Worm (Caenorhabditis elegans) whole organism, mixed stage, embryonic: Measurements from ENCODE around the gene Y11D7A.9.
"Not testable (repeated sequence)": the region's sequence is repeated elsewhere in the genome, so short reads cannot be mapped to it uniquely, and the experiment has no call there.

Experiments used
- M03D4.4 ChIP-seq: sonication (generic microtip); optimal IDR thresholded peaks from 2 replicates; lab custom pipeline; 2017; ENCODE audit warnings: mild to moderate bottlenecking, missing genetic modification characterization, missing compliant biosample characterization
- ceh-39 ChIP-seq: fragments of 150-350 bp; optimal IDR thresholded peaks from 2 replicates; lab custom pipeline; 2014; ENCODE audit warnings: missing biosample characterization, missing genetic modification characterization
- ceh-43 ChIP-seq: fragments of 200-800 bp; sonication (Bioruptor generic); optimal IDR thresholded peaks from 2 replicates; lab custom pipeline; 2018; ENCODE audit warnings: mild to moderate bottlenecking, missing genetic modification characterization, moderate library complexity, missing compliant biosample characterization
- ceh-83 ChIP-seq: fragments of 200-800 bp; sonication (Bioruptor generic); optimal IDR thresholded peaks from 2 replicates; lab custom pipeline; 2018; ENCODE audit warnings: mild to moderate bottlenecking, missing genetic modification characterization, missing compliant biosample characterization
- cnd-1 ChIP-seq: fragments of 200-800 bp; sonication (Bioruptor generic); optimal IDR thresholded peaks from 2 replicates; lab custom pipeline; 2018; ENCODE audit warnings: mild to moderate bottlenecking, missing genetic modification characterization, missing compliant biosample characterization
- drap-1 ChIP-seq: fragments of 200-800 bp; sonication (Bioruptor generic); optimal IDR thresholded peaks from 3 replicates; lab custom pipeline; 2018; ENCODE audit warnings: mild to moderate bottlenecking, missing genetic modification characterization, missing compliant biosample characterization
- elt-1 ChIP-seq: sonication (generic microtip); optimal IDR thresholded peaks from 2 replicates; lab custom pipeline; 2017; ENCODE audit warnings: missing genetic modification characterization, mild to moderate bottlenecking, missing compliant biosample characterization, antibody characterized with exemption, moderate library complexity, borderline replicate concordance; ENCODE audit not compliant: insufficient read depth
- elt-3 ChIP-seq: fragments of 150-350 bp; optimal IDR thresholded peaks from 2 replicates; lab custom pipeline; 2014; ENCODE audit warnings: missing biosample characterization, missing genetic modification characterization
- flh-1 ChIP-seq: fragments of 200-800 bp; sonication (Bioruptor generic); optimal IDR thresholded peaks from 2 replicates; lab custom pipeline; 2018; ENCODE audit warnings: mild to moderate bottlenecking, missing genetic modification characterization, moderate library complexity, missing compliant biosample characterization
- ham-2 ChIP-seq: fragments of 200-800 bp; sonication (Bioruptor generic); optimal IDR thresholded peaks from 2 replicates; lab custom pipeline; 2018; ENCODE audit warnings: mild to moderate bottlenecking, missing genetic modification characterization, missing compliant biosample characterization
- hlh-1 ChIP-seq: fragments of 150-350 bp; optimal IDR thresholded peaks from 2 replicates; lab custom pipeline; 2014; ENCODE audit warnings: missing biosample characterization, missing genetic modification reagents, missing genetic modification characterization
- lin-13 ChIP-seq: fragments of 150-350 bp; optimal IDR thresholded peaks from 2 replicates; lab custom pipeline; 2014; ENCODE audit warnings: missing biosample characterization, missing genetic modification characterization
- lin-32 ChIP-seq: fragments of 200-800 bp; sonication (Bioruptor generic); optimal IDR thresholded peaks from 2 replicates; lab custom pipeline; 2018; ENCODE audit warnings: mild to moderate bottlenecking, missing genetic modification characterization, missing compliant biosample characterization
- lsy-2 ChIP-seq: fragments of 150-350 bp; optimal IDR thresholded peaks from 2 replicates; lab custom pipeline; 2014; ENCODE audit warnings: missing biosample characterization, missing genetic modification characterization
- mab-5 ChIP-seq: fragments of 150-350 bp; optimal IDR thresholded peaks from 2 replicates; lab custom pipeline; 2014; ENCODE audit warnings: missing biosample characterization, missing genetic modification characterization
- mep-1 ChIP-seq: fragments of 150-350 bp; optimal IDR thresholded peaks from 2 replicates; lab custom pipeline; 2017; ENCODE audit warnings: missing biosample characterization, missing genetic modification reagents, missing genetic modification characterization, inconsistent platforms
- mls-2 ChIP-seq: sonication (generic microtip); optimal IDR thresholded peaks from 2 replicates; lab custom pipeline; 2016; ENCODE audit warnings: mild to moderate bottlenecking, missing genetic modification characterization, moderate library complexity, missing compliant biosample characterization
- nhr-12 ChIP-seq: fragments of 150-350 bp; optimal IDR thresholded peaks from 2 replicates; lab custom pipeline; 2014; ENCODE audit warnings: missing biosample characterization, missing genetic modification characterization
- nhr-2 ChIP-seq: fragments of 150-350 bp; optimal IDR thresholded peaks from 2 replicates; lab custom pipeline; 2014; ENCODE audit warnings: missing biosample characterization, missing genetic modification characterization
- nhr-28 ChIP-seq: fragments of 150-350 bp; optimal IDR thresholded peaks from 2 replicates; lab custom pipeline; 2014; ENCODE audit warnings: missing biosample characterization, missing genetic modification characterization
- nhr-76 ChIP-seq: sonication (generic microtip); optimal IDR thresholded peaks from 2 replicates; lab custom pipeline; 2017; ENCODE audit warnings: missing biosample characterization, missing genetic modification characterization
- pha-4 ChIP-seq: fragments of 150-350 bp; optimal IDR thresholded peaks from 2 replicates; lab custom pipeline; 2018; ENCODE audit warnings: missing biosample characterization, missing genetic modification reagents, missing genetic modification characterization
- sem-2 ChIP-seq: fragments of 200-800 bp; sonication (Bioruptor generic); optimal IDR thresholded peaks from 2 replicates; lab custom pipeline; 2018; ENCODE audit warnings: mild to moderate bottlenecking, missing genetic modification characterization, missing compliant biosample characterization
- snpc-4 ChIP-seq: fragments of 150-350 bp; optimal IDR thresholded peaks from 2 replicates; lab custom pipeline; 2014; ENCODE audit warnings: missing biosample characterization, missing genetic modification characterization
- sptf-1 ChIP-seq: sonication (generic microtip); optimal IDR thresholded peaks from 2 replicates; lab custom pipeline; 2017; ENCODE audit warnings: mild to moderate bottlenecking, missing genetic modification characterization, moderate library complexity, missing compliant biosample characterization
- tbx-8 ChIP-seq: fragments of 200-800 bp; sonication (Bioruptor generic); optimal IDR thresholded peaks from 2 replicates; lab custom pipeline; 2018; ENCODE audit warnings: mild to moderate bottlenecking, missing genetic modification characterization, moderate library complexity, missing compliant biosample characterization
- unc-120 ChIP-seq: sonication (generic microtip); optimal IDR thresholded peaks from 2 replicates; lab custom pipeline; 2017; ENCODE audit warnings: missing genetic modification characterization, missing compliant biosample characterization; ENCODE audit not compliant: poor library complexity, severe bottlenecking
- unc-39 ChIP-seq: fragments of 150-350 bp; optimal IDR thresholded peaks from 2 replicates; lab custom pipeline; 2014; ENCODE audit warnings: missing biosample characterization, missing genetic modification characterization
- unc-62 ChIP-seq: fragments of 150-350 bp; optimal IDR thresholded peaks from 2 replicates; lab custom pipeline; 2014; ENCODE audit warnings: missing biosample characterization, missing genetic modification reagents, missing genetic modification characterization
- zip-8 ChIP-seq: fragments of 150-350 bp; optimal IDR thresholded peaks from 2 replicates; lab custom pipeline; 2014; ENCODE audit warnings: missing biosample characterization, missing genetic modification characterization

Gene Y11D7A.9

DNA sequence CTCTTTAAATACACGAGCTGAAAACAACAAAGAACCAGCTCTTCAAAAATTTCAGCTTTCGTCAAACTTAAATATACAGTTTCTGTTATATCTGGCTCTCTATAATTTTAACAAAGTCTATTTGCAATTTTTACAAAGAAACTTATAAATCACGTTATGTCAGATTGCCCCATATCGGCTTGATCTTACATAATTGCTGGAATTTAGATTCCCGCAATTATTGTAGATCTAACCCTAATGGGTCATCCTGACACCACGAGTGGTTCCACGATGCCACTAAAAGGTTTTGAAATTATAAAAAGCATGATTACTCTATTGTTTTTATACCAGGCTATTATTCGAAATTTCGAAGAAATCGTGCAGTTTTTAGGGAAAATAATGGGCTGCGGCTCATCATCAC, 4.8 kb downstream of the Y11D7A.9 start, which contains the start of gene Y11D7A.8:
Gene Y11D7A.8 (plus strand): TSS at position 301 of the 400 bp plus-strand sequence.
- TF ChIP-seq zip-8 (no peak), mls-2 (no peak), cnd-1 (no peak), ceh-39 (tag; lab: Kevin White, UChicago) (no peak), unc-39 (tag; lab: Kevin White, UChicago) (no peak), elt-1 (tag; lab: Kevin White, UChicago) (no peak), unc-62 (GFP tag; lab: Kevin White, UChicago) (no peak), drap-1 (GFP tag; lab: Kevin White, UChicago) (no peak), snpc-4 (tag; lab: Kevin White, UChicago) (no peak), mep-1 (tag; lab: Kevin White, UChicago) (no peak), pha-4 (tag; lab: Kevin White, UChicago) (no peak), mab-5 (tag; lab: Kevin White, UChicago) (no peak)
- TF ChIP-seq, all 35 proteins: peak for 0

DNA sequence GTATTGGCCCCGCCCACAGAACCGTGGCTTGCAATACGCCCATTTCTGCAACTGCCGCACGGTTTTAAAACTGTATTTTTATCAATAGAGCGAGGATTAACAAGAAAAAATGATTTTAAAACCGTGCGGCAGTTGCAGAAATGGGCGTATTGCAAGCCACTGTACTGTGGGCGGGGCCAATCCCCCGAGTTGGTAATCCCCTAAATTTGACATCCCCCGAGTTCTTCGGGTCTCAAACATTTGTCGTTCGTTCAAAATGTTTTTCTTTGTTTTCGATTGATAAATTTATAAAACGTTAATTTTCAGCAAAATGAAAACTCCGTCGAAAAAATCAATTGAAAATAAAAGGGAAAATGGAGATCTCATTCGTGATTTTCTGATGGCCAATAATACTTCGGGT, 6.7 kb downstream of the Y11D7A.9 start, which contains the start of gene Y11D7A.7:
Gene Y11D7A.7 (plus strand): TSS at position 301 of the 400 bp plus-strand sequence.
- TF ChIP-seq sem-2, lin-32, flh-1 (GFP tag; lab: Kevin White, UChicago): not testable (repeated sequence)

DNA sequence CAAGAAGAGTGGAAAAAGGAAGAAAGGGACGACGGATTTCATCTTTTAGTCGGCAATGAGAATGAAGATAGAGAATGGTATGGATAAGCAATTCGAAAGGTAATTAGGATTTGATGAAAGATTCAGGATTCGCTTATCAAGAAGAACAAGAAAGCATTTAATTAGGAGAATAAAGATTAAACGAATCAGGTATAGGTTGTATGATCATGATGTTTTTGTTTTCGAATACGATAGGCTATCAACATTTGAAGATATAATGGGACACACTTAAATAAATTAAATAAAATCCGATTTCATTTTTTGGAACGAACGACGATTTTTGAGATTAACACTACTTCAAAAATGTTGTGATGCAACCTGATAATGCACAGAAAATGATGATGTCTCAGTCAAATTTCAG, 10.5 kb downstream of the Y11D7A.9 start, which contains the start of gene Y11D7A.5:
Gene Y11D7A.5 (minus strand): TSS at position 101 of the 400 bp plus-strand sequence.
- TF ChIP-seq sem-2 (GFP tag; lab: Kevin White, UChicago), result no peak
- TF ChIP-seq nhr-76 (tag; lab: Kevin White, UChicago), result no peak
- TF ChIP-seq M03D4.4 (tag; lab: Kevin White, UChicago), result no peak
- TF ChIP-seq hlh-1 (tag; lab: Kevin White, UChicago), result no peak
- TF ChIP-seq nhr-2 (tag; lab: Kevin White, UChicago), result no peak
- TF ChIP-seq lin-13 (tag; lab: Kevin White, UChicago), result no peak
- TF ChIP-seq, all 35 proteins: peak for 0

DNA sequence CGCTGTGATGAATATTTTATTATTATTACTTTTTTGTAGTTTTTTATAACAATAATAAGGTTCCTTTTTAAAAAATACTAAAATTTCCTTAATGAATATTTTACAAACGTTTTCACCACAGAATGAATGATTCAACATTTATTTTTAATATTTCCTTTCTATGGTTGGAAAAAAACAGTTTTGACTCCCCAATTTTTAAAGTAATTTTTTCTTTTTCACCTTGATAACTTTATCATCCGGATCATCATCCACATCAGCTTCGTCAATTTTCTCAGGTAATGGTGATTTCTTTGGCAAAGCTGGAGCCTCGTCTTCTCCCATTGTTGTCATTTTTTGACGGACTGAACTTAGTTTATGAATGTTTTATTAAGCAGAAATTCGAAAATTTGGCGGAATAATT, 12.2 kb downstream of the Y11D7A.9 start, which contains the start of gene rab-28:
Gene rab-28 (minus strand): TSS at position 343 of the 400 bp plus-strand sequence.
- TF ChIP-seq tbx-8 (GFP tag; lab: Kevin White, UChicago) (no peak), mls-2 (no peak), nhr-2 (tag; lab: Kevin White, UChicago) (no peak), nhr-12 (no peak), lin-13 (tag; lab: Kevin White, UChicago) (no peak), snpc-4 (tag; lab: Kevin White, UChicago) (no peak), ceh-39 (tag; lab: Kevin White, UChicago) (no peak), M03D4.4 (tag; lab: Kevin White, UChicago) (no peak), drap-1 (GFP tag; lab: Kevin White, UChicago) (no peak), elt-1 (tag; lab: Kevin White, UChicago) (no peak), mab-5 (tag; lab: Kevin White, UChicago) (no peak), ceh-83 (GFP tag; lab: Kevin White, UChicago) (no peak), elt-3 (tag; lab: Kevin White, UChicago) (no peak), ceh-43 (no peak), pha-4 (tag; lab: Kevin White, UChicago) (no peak), nhr-28 (tag; lab: Kevin White, UChicago) (no peak), mep-1 (tag; lab: Kevin White, UChicago) (no peak), zip-8 (no peak), unc-120 (no peak)

DNA sequence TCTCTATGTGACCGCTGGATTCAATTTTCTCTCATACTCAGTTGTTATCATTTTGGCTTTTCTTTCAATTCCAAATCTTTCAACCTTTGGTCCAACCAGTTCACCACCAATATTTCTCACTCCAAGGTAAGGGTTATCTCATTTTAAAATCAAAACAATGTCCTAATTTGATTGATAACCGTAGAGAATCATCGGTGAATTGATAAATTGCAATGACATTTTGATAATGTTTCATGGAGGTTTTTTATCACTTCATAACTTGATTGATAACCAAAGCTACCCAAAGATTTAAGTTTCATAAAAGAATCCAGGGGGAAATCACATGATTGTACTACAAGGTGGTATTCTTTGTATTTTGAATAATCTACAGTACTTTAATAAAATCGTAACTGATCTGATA, 16.8 kb downstream of the Y11D7A.9 start:
- TF ChIP-seq ham-2 (GFP tag; lab: Kevin White, UChicago) (no peak), mls-2 (no peak), unc-39 (tag; lab: Kevin White, UChicago) (no peak), lsy-2 (tag; lab: Kevin White, UChicago) (no peak), hlh-1 (tag; lab: Kevin White, UChicago) (no peak), tbx-8 (GFP tag; lab: Kevin White, UChicago) (no peak), zip-8 (no peak), mep-1 (tag; lab: Kevin White, UChicago) (no peak), M03D4.4 (tag; lab: Kevin White, UChicago) (no peak), sptf-1 (tag; lab: Kevin White, UChicago) (no peak), mab-5 (tag; lab: Kevin White, UChicago) (no peak), unc-62 (GFP tag; lab: Kevin White, UChicago) (no peak)
